Fruit fly (Drosophila melanogaster): Measurements from ENCODE around the gene Sld5.

DNA sequence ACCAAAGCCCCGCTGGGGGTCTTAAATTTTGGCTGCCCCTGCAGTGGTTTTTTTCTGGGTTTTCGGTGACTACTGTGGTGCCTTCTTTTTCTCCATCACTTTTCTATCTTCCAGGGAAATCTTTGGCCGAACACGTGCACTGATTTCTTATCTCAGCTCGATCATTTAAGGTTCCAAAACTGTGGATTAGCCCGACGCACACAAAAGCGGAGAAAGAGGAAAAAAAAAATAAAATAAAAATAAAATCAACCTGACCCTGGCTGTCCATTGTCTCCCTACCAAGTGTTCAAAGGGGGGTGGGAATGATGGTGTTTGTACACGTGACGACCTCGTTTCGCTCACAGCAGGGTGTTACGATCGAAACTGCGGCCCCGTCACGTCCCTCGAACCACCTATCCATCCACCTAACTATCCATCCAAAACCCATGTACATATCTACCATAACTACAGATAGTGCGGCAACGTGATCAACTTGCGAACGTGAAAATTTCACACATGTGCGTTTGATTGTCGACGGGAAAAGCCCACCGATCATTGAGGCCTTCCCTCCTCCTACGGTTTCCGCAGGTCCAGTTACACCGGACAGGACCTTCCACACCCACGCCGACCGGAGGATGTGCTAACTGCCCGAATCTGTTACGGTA is 29.6 kb downstream of the Sld5 start:
- TF ChIP-seq EcR (GFP tag; optimal IDR thresholded peaks at IDR 0.05) = no peak
- no peak for TF ChIP-seq CG14655 (GFP tag; optimal IDR thresholded peaks at IDR 0.05)
- no peak for TF ChIP-seq CG32121 (GFP tag; IDR thresholded peaks at IDR 0.05)

Measured in whole organism, pupa.